Worm (Caenorhabditis elegans) whole organism, young adult: ENCODE data around the gene F37C4.6.

Experiments
- B0035.1 ChIP-seq: sonication (generic microtip); optimal IDR thresholded peaks from 2 replicates; lab custom pipeline; 2016; ENCODE audit warnings: missing genetic modification characterization, mild to moderate bottlenecking, missing compliant biosample characterization, missing genotype, missing genetic modification reagents
- C06A6.2 ChIP-seq: fragments of 200-800 bp; sonication (Bioruptor generic); conservative IDR thresholded peaks from 2 replicates; pipeline ENCODE4 v1.3.6; 2022; ENCODE audit warnings: missing genetic modification characterization, missing compliant biosample characterization
- F33H1.4 ChIP-seq: fragments of 200-800 bp; sonication (Bioruptor generic); IDR thresholded peaks from 2 replicates; pipeline ENCODE4 v1.3.6; 2022; ENCODE audit warnings: missing genetic modification reagents, missing genetic modification characterization, missing compliant biosample characterization
- F39B2.1 ChIP-seq: fragments of 200-800 bp; sonication (Bioruptor generic); IDR thresholded peaks from 2 replicates; pipeline ENCODE4 v1.3.6; 2022; ENCODE audit warnings: missing genetic modification reagents, missing genetic modification characterization, missing compliant biosample characterization
- F52B5.7 ChIP-seq: sonication (generic microtip); optimal IDR thresholded peaks from 2 replicates; lab custom pipeline; 2016; ENCODE audit warnings: mild to moderate bottlenecking, missing genetic modification characterization, missing compliant biosample characterization
- F55B11.4 ChIP-seq: sonication (generic microtip); optimal IDR thresholded peaks from 2 replicates; lab custom pipeline; 2016; ENCODE audit warnings: missing compliant biosample characterization, missing genetic modification characterization, borderline replicate concordance; ENCODE audit not compliant: insufficient read depth
- F57C9.4 ChIP-seq: sonication (generic microtip); optimal IDR thresholded peaks from 2 replicates; lab custom pipeline; 2017; ENCODE audit warnings: mild to moderate bottlenecking, missing genetic modification characterization, missing compliant biosample characterization
- K11D2.4 ChIP-seq: fragments of 200-800 bp; sonication (Bioruptor generic); IDR thresholded peaks from 2 replicates; pipeline ENCODE4 v1.3.6; 2022; ENCODE audit warnings: missing genetic modification reagents, missing genetic modification characterization, missing compliant biosample characterization
- T07F8.4 ChIP-seq: sonication (generic microtip); optimal IDR thresholded peaks from 2 replicates; lab custom pipeline; 2016; ENCODE audit warnings: mild to moderate bottlenecking, missing genetic modification characterization, moderate library complexity, missing compliant biosample characterization
- T26A5.8 ChIP-seq: sonication (generic microtip); optimal IDR thresholded peaks from 2 replicates; lab custom pipeline; 2016; ENCODE audit warnings: missing genetic modification characterization, missing compliant biosample characterization
- Y53G8AR.9 ChIP-seq: fragments of 200-800 bp; sonication (Bioruptor generic); conservative IDR thresholded peaks from 2 replicates; pipeline ENCODE4 v1.3.6; 2022; ENCODE audit warnings: missing genetic modification reagents, missing genetic modification characterization, missing compliant biosample characterization
- Y56A3A.18 ChIP-seq: fragments of 200-800 bp; sonication (Bioruptor generic); IDR thresholded peaks from 2 replicates; pipeline ENCODE4 v1.3.6; 2022; ENCODE audit warnings: missing genetic modification reagents, missing genetic modification characterization, missing compliant biosample characterization
- Y67H2A.10 ChIP-seq: fragments of 200-800 bp; sonication (Bioruptor generic); conservative IDR thresholded peaks from 2 replicates; pipeline ENCODE4 v1.3.6; 2022; ENCODE audit warnings: missing genetic modification reagents, missing genetic modification characterization, missing compliant biosample characterization
- ZK185.1 ChIP-seq: sonication (generic microtip); optimal IDR thresholded peaks from 2 replicates; lab custom pipeline; 2016; ENCODE audit warnings: mild to moderate bottlenecking, missing genetic modification characterization, missing compliant biosample characterization; ENCODE audit not compliant: poor library complexity, severe bottlenecking
- aptf-3 ChIP-seq: fragments of 200-800 bp; sonication (Bioruptor generic); IDR thresholded peaks from 2 replicates; pipeline ENCODE4 v1.3.6; 2022; ENCODE audit warnings: missing genetic modification characterization, missing compliant biosample characterization
- athp-1 ChIP-seq: sonication (generic microtip); optimal IDR thresholded peaks from 2 replicates; lab custom pipeline; 2017; ENCODE audit warnings: mild to moderate bottlenecking, missing genetic modification characterization, missing compliant biosample characterization
- attf-5 ChIP-seq: fragments of 200-800 bp; sonication (Bioruptor generic); optimal IDR thresholded peaks from 2 replicates; lab custom pipeline; 2018; ENCODE audit warnings: mild to moderate bottlenecking, missing genetic modification characterization, missing compliant biosample characterization
- ceh-27 ChIP-seq: fragments of 200-800 bp; sonication (Bioruptor generic); optimal IDR thresholded peaks from 2 replicates; lab custom pipeline; 2018; ENCODE audit warnings: mild to moderate bottlenecking, missing genetic modification characterization, moderate library complexity, missing compliant biosample characterization
- die-1 ChIP-seq: sonication (generic microtip); optimal IDR thresholded peaks from 2 replicates; lab custom pipeline; 2016; ENCODE audit warnings: missing genotype, mild to moderate bottlenecking, missing genetic modification characterization, missing compliant biosample characterization
- dox-1 ChIP-seq: fragments of 200-800 bp; sonication (Bioruptor generic); IDR thresholded peaks from 2 replicates; pipeline ENCODE4 v1.3.6; 2022; ENCODE audit warnings: missing genetic modification reagents, missing genetic modification characterization, missing compliant biosample characterization
- hmg-1.2 ChIP-seq: fragments of 200-800 bp; sonication (Bioruptor generic); IDR thresholded peaks from 2 replicates; pipeline ENCODE4 v1.3.6; 2022; ENCODE audit warnings: missing genetic modification reagents, missing genetic modification characterization, missing compliant biosample characterization
- hrde-1 ChIP-seq: sonication (generic microtip); optimal IDR thresholded peaks from 2 replicates; lab custom pipeline; 2016; ENCODE audit warnings: missing genetic modification characterization, mild to moderate bottlenecking, missing compliant biosample characterization, moderate library complexity, missing genotype, missing genetic modification reagents, borderline replicate concordance
- hsf-1 ChIP-seq: fragments of 200-800 bp; sonication (Bioruptor generic); IDR thresholded peaks from 2 replicates; pipeline ENCODE4 v1.3.6; 2022; ENCODE audit warnings: missing genetic modification reagents, missing genetic modification characterization, missing compliant biosample characterization
- let-526 ChIP-seq: fragments of 200-800 bp; sonication (Bioruptor generic); IDR thresholded peaks from 2 replicates; pipeline ENCODE4 v1.3.6; 2022; ENCODE audit warnings: missing genetic modification reagents, missing genetic modification characterization, missing compliant biosample characterization
- madf-3 ChIP-seq: fragments of 200-800 bp; sonication (Bioruptor generic); IDR thresholded peaks from 2 replicates; pipeline ENCODE4 v1.3.6; 2022; ENCODE audit warnings: missing genetic modification reagents, missing genetic modification characterization, missing compliant biosample characterization
- mxl-1 ChIP-seq: sonication (generic microtip); optimal IDR thresholded peaks from 2 replicates; lab custom pipeline; 2016; ENCODE audit warnings: missing genetic modification characterization, missing compliant biosample characterization
- nhr-80 ChIP-seq: sonication (generic microtip); optimal IDR thresholded peaks from 2 replicates; lab custom pipeline; 2016; ENCODE audit warnings: missing genetic modification characterization, missing compliant biosample characterization
- nhr-90 ChIP-seq: sonication (generic microtip); optimal IDR thresholded peaks from 2 replicates; lab custom pipeline; 2016; ENCODE audit warnings: missing genotype, mild to moderate bottlenecking, missing genetic modification characterization, missing compliant biosample characterization
- pha-4 ChIP-seq: fragments of 150-350 bp; sonication (generic microtip); optimal IDR thresholded peaks from 2 replicates; lab custom pipeline; 2014; ENCODE audit warnings: missing biosample characterization, missing genetic modification reagents, missing genetic modification characterization
- rcor-1 ChIP-seq: fragments of 200-800 bp; sonication (Bioruptor generic); IDR thresholded peaks from 2 replicates; pipeline ENCODE4 v1.3.6; 2022; ENCODE audit warnings: missing genetic modification reagents, missing genetic modification characterization, missing compliant biosample characterization
- rec-8 ChIP-seq, 2 experiments: sonication (generic microtip); optimal IDR thresholded peaks; 2 replicates each; lab custom pipeline; 2016; ENCODE audit warnings: mild to moderate bottlenecking in 2 of 2, missing genetic modification characterization in 2 of 2, missing genetic modification reagents in 2 of 2, missing genotype in 2 of 2, missing biosample characterization in 1 of 2, missing compliant biosample characterization in 1 of 2, moderate library complexity in 1 of 2
- repo-1 ChIP-seq: sonication (generic microtip); optimal IDR thresholded peaks from 2 replicates; lab custom pipeline; 2017; ENCODE audit warnings: mild to moderate bottlenecking, missing genetic modification characterization, missing compliant biosample characterization
- snpc-4 ChIP-seq, 5 experiments: fragments of 150-350 bp in 1 of 5; sonication (generic microtip) in 4 of 5; optimal IDR thresholded peaks; 2 replicates each; lab custom pipeline; 2014 to 2018; ENCODE audit warnings: missing genetic modification characterization in 5 of 5, missing biosample characterization in 3 of 5, antibody characterized with exemption in 2 of 5, mild to moderate bottlenecking in 2 of 5, missing compliant biosample characterization in 2 of 5, missing genotype in 2 of 5, moderate library complexity in 2 of 5, missing genetic modification reagents in 1 of 5
- somi-1 ChIP-seq: fragments of 200-800 bp; sonication (Bioruptor generic); optimal IDR thresholded peaks from 2 replicates; lab custom pipeline; 2018; ENCODE audit warnings: mild to moderate bottlenecking, missing genetic modification characterization, missing compliant biosample characterization
- zfh-2 ChIP-seq: fragments of 200-800 bp; sonication (Bioruptor generic); conservative IDR thresholded peaks from 2 replicates; pipeline ENCODE4 v1.3.6; 2022; ENCODE audit warnings: missing genetic modification reagents, missing genetic modification characterization, missing compliant biosample characterization
- ztf-25 ChIP-seq: fragments of 200-800 bp; sonication (Bioruptor generic); IDR thresholded peaks from 2 replicates; pipeline ENCODE4 v1.3.6; 2022; ENCODE audit warnings: missing genetic modification reagents, missing genetic modification characterization, missing compliant biosample characterization
- ztf-28 ChIP-seq: fragments of 200-800 bp; sonication (Bioruptor generic); IDR thresholded peaks from 2 replicates; pipeline ENCODE4 v1.3.6; 2022; ENCODE audit warnings: missing genetic modification reagents, missing genetic modification characterization, missing compliant biosample characterization

The F37C4.6 gene

ce11 chrIV:3854606-3855005 is 23.5 kb downstream of the F37C4.6 start:
- TF ChIP-seq dox-1 (GFP tag; lab: Robert Waterston, UW): peak; percentile 30; the same call in 1 of the 2 replicates
- TF ChIP-seq zfh-2 (GFP tag; lab: Robert Waterston, UW): peak; percentile 50
- TF ChIP-seq T07F8.4: no peak

ce11 chrIV:3853557-3853956 is 24.6 kb downstream of the F37C4.6 start:
- TF ChIP-seq T07F8.4 (no peak), let-526 (GFP tag; lab: Robert Waterston, UW) (no peak), rec-8 (tag; optimal IDR thresholded peaks at IDR 0.05; lab: Kevin White, UChicago) (no peak), Y56A3A.18 (GFP tag; lab: Robert Waterston, UW) (no peak), Y67H2A.10 (GFP tag; lab: Robert Waterston, UW) (no peak), B0035.1 (no peak), F33H1.4 (GFP tag; lab: Robert Waterston, UW) (no peak), athp-1 (tag; lab: Kevin White, UChicago) (no peak), snpc-4 (GFP tag; optimal IDR thresholded peaks at IDR 0.05; lab: Kevin White, UChicago) (no peak), snpc-4 (tag; optimal IDR thresholded peaks at IDR 0.05; lab: Kevin White, UChicago) (no peak), hmg-1.2 (no peak), F52B5.7 (no peak), pha-4 (tag; lab: Kevin White, UChicago) (no peak), aptf-3 (GFP tag; lab: Robert Waterston, UW) (no peak), attf-5 (GFP tag; lab: Kevin White, UChicago) (no peak), repo-1 (tag; lab: Kevin White, UChicago) (no peak), hsf-1 (no peak)
- TF ChIP-seq, all 124 proteins: peak for 0

- TF ChIP-seq nhr-90 (no peak), nhr-80 (tag; lab: Kevin White, UChicago) (no peak), ZK185.1 (no peak), F55B11.4 (tag; lab: Kevin White, UChicago) (no peak), ztf-25 (GFP tag; lab: Robert Waterston, UW) (no peak), C06A6.2 (no peak), die-1 (tag; lab: Kevin White, UChicago) (no peak)
These were observed 29.1 kb downstream of the F37C4.6 start for ce11 chrIV:3848985-3849384.

DNA sequence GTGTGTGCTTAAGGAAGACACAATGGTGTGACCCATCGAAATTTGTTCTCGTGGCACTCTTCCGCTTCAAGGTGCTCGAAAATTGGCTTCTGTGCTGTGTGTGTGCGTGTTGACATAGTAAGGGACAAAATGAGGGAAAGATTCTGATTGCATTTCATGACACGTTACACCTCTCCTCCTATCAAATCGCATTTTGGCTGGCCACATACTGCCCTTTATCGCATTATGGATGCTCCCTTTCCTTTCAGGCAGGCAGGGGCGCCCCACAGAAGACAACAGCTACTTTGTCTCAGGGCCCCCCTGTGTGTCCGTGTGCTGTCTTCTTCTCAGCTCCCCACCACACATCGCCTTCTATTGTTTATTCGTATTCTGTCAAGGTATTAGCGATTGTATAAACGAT is 30.6 kb downstream of the F37C4.6 start:
- TF ChIP-seq zfh-2 (GFP tag; lab: Robert Waterston, UW) (peak; percentile 40; the same call in 1 of the 2 replicates), somi-1 (no peak), die-1 (tag; lab: Kevin White, UChicago) (no peak), F57C9.4 (tag; lab: Kevin White, UChicago) (no peak), madf-3 (GFP tag; lab: Robert Waterston, UW) (0 out of 2 replicates have a peak, but pooled peaks have one; percentile 19)
- TF ChIP-seq, all 124 proteins: peak for 2

DNA sequence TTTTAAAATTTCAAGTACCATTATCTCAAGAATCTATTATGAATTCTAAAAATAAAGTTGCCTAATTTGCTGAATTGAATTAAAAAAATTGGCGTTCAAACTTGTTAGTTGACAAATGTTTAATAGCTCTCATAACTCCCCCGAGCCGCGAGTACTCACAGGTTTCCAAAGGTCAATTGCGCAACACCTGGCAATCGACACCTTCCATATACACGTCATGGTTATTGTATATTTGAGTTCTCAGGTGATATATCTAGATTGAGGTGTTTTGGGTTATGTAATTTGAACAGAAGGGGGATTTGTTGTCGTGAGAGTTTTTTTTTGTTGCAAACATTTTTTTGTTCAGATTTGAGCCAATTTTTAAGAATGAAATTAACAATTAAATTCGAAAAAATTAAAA is 33.5 kb downstream of the F37C4.6 start:
- TF ChIP-seq T26A5.8 (tag; lab: Kevin White, UChicago) (no peak), hrde-1 (no peak), ceh-27 (GFP tag; lab: Kevin White, UChicago) (no peak), ztf-28 (GFP tag; lab: Robert Waterston, UW) (no peak), Y53G8AR.9 (GFP tag; lab: Robert Waterston, UW) (no peak), rcor-1 (GFP tag; lab: Robert Waterston, UW) (no peak), K11D2.4 (GFP tag; lab: Robert Waterston, UW) (no peak), mxl-1 (tag; lab: Kevin White, UChicago) (no peak), F39B2.1 (GFP tag; lab: Robert Waterston, UW) (no peak)
